Worm (Caenorhabditis elegans): ENCODE measurements around the gene lsm-3.

Gene lsm-3

DNA sequence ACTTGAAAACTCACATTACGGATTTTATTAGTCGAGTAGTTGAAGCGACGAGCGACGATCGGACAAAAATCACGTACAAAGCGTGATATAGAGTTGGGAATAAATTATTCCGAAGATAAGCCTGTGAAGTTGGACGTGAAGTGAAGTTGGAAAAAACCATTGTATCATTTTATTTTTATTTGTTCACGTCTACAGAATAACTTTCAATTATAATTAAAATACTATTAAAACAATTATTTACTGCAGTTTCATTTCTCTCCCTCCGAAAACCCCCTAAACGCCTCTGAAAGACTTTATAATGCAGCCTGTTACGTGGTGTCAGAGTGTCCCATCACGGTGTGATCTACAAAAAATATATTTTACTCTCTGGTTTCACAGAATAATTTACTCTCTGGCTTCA lies 26.9 kb upstream of the lsm-3 start, which contains the start of gene Y62E10A.3:
Gene Y62E10A.3 (minus strand): TSS at position 101 of the 400 bp plus-strand sequence.
- TF ChIP-seq sdc-2 (tag; optimal IDR thresholded peaks at IDR 0.05) (no peak), unc-3 (GFP tag; conservative IDR thresholded peaks at IDR 0.05) (no peak), unc-3 (tag; optimal IDR thresholded peaks at IDR 0.05) (no peak), pros-1 (tag; optimal IDR thresholded peaks at IDR 0.05) (no peak), ttx-3 (tag; optimal IDR thresholded peaks at IDR 0.05) (no peak), ceh-30 (tag; optimal IDR thresholded peaks at IDR 0.05) (no peak), ceh-9 (tag; optimal IDR thresholded peaks at IDR 0.05) (no peak), ztf-16 (tag; optimal IDR thresholded peaks at IDR 0.05) (no peak), pag-3 (tag; optimal IDR thresholded peaks at IDR 0.05; ENCODE audit: borderline replicate concordance) (no peak), gmeb-2 (tag; optimal IDR thresholded peaks at IDR 0.05) (no peak), hlh-6 (tag; optimal IDR thresholded peaks at IDR 0.05) (no peak), C38D4.7 (GFP tag; optimal IDR thresholded peaks at IDR 0.05) (no peak), ceh-18 (tag; optimal IDR thresholded peaks at IDR 0.05) (no peak), fkh-10 (GFP tag; optimal IDR thresholded peaks at IDR 0.05) (no peak), nhr-232 (tag; optimal IDR thresholded peaks at IDR 0.05) (no peak), unc-55 (GFP tag; optimal IDR thresholded peaks at IDR 0.05) (no peak), ceh-34 (tag; optimal IDR thresholded peaks at IDR 0.05) (no peak), unc-86 (tag; optimal IDR thresholded peaks at IDR 0.05) (no peak)

- TF ChIP-seq eyg-1 (tag; optimal IDR thresholded peaks at IDR 0.05), result no peak
- no peak for TF ChIP-seq ceh-9 (tag; optimal IDR thresholded peaks at IDR 0.05)
- no peak for TF ChIP-seq syd-9 (tag; optimal IDR thresholded peaks at IDR 0.05)
- TF ChIP-seq sox-4 (tag; optimal IDR thresholded peaks at IDR 0.05), result no peak
- TF ChIP-seq hlh-8 (tag; optimal IDR thresholded peaks at IDR 0.05), result no peak
- TF ChIP-seq unc-42 (tag; optimal IDR thresholded peaks at IDR 0.05), result no peak
- TF ChIP-seq unc-55 (GFP tag; optimal IDR thresholded peaks at IDR 0.05), result no peak
- no peak for TF ChIP-seq sdc-2 (tag; optimal IDR thresholded peaks at IDR 0.05)
- no peak for TF ChIP-seq npax-4 (tag; optimal IDR thresholded peaks at IDR 0.05)
- TF ChIP-seq ceh-45 (GFP tag; IDR thresholded peaks at IDR 0.05), result no peak
- TF ChIP-seq ama-1 (optimal IDR thresholded peaks at IDR 0.05), result no peak
- no peak for TF ChIP-seq lin-11 (tag; optimal IDR thresholded peaks at IDR 0.05)
- TF ChIP-seq mec-3 (tag; optimal IDR thresholded peaks at IDR 0.05; ENCODE audit: borderline replicate concordance), result no peak
Observed at ce11 chrIV:13364869-13365268, 22.1 kb upstream of the lsm-3 start, which contains the start of gene srsx-25. Gene srsx-25 (plus strand): TSS chrIV:13365169.

DNA sequence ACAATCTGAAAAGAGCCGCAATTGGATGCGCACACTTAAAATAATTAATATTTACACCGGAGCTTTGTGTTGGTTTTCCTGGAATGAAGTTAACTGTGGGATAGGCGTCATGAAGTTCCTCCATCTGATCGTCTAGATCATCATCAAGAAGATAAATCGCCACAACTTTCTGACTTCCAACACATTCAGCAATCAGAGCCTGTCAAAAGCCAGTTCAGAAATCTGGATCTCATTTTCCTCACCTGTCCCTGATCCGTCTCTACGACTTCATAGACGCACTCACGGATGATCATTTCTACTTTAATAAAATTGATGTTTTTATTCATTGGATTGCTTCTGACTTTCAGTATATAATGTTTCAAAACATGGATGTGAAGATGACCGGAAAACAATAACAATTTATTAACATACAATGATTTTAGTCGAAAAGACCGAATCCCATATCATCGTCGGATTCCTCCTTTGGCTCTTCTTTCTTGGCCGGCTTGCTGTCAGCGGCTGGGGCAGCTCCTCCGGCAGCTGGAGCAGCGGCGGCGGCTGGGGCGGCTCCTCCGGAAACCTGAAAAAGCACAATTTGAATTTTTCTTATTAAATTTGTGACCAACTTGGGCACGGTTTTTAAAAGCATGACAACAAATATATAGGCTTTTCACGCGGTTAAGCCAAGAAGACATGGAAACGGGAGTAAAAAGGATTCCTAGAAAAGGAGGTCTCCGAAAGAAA lies 17.7 kb upstream of the lsm-3 start, which contains the start of gene agt-1:
Gene agt-1 (minus strand): TSS at position 293 of the 723 bp plus-strand sequence.
- no peak for TF ChIP-seq tbx-7 (tag; optimal IDR thresholded peaks at IDR 0.05)
- TF ChIP-seq pqm-1 (tag; optimal IDR thresholded peaks at IDR 0.05), result no peak
- TF ChIP-seq rnt-1 (tag; optimal IDR thresholded peaks at IDR 0.05), result no peak
- no peak for TF ChIP-seq mec-3 (tag; optimal IDR thresholded peaks at IDR 0.05; ENCODE audit: borderline replicate concordance)
- no peak for TF ChIP-seq fkh-10 (GFP tag; optimal IDR thresholded peaks at IDR 0.05)
- no peak for TF ChIP-seq unc-86 (tag; optimal IDR thresholded peaks at IDR 0.05)
- TF ChIP-seq che-1 (tag; optimal IDR thresholded peaks at IDR 0.05), result no peak
- TF ChIP-seq madf-2 (tag; optimal IDR thresholded peaks at IDR 0.05), result no peak
- no peak for TF ChIP-seq npax-4 (tag; optimal IDR thresholded peaks at IDR 0.05)
- no peak for TF ChIP-seq pat-9 (tag; optimal IDR thresholded peaks at IDR 0.05)
- TF ChIP-seq C08G9.2 (tag; optimal IDR thresholded peaks at IDR 0.05), result no peak
- TF ChIP-seq ceh-6 (GFP tag; optimal IDR thresholded peaks at IDR 0.05), result no peak
- no peak for TF ChIP-seq K02D7.2 (tag; optimal IDR thresholded peaks at IDR 0.05)
- TF ChIP-seq ceh-24 (tag; optimal IDR thresholded peaks at IDR 0.05), result no peak
- no peak for TF ChIP-seq Y22D7AL.16 (tag; optimal IDR thresholded peaks at IDR 0.05)
- TF ChIP-seq hlh-8 (tag; optimal IDR thresholded peaks at IDR 0.05), result no peak

Data from whole organism, late embryonic.